Worm (Caenorhabditis elegans) whole organism, midembryonic: ENCODE measurements around the gene znf-474.

Source experiments
- T22C8.4 ChIP-seq: fragments of 200-800 bp; sonication (Bioruptor generic); IDR thresholded peaks from 2 replicates; pipeline ENCODE4 v1.3.6; 2022; ENCODE audit warnings: missing genetic modification characterization, missing compliant biosample characterization
- cog-1 ChIP-seq: sonication (generic microtip); optimal IDR thresholded peaks from 2 replicates; lab custom pipeline; 2016; ENCODE audit warnings: missing genetic modification characterization, missing compliant biosample characterization
- klf-2 ChIP-seq: fragments of 200-800 bp; sonication (Bioruptor generic); conservative IDR thresholded peaks from 2 replicates; pipeline ENCODE4 v1.3.6; 2022; ENCODE audit warnings: missing genetic modification reagents, missing genetic modification characterization, missing compliant biosample characterization
- med-1 ChIP-seq: sonication (generic microtip); optimal IDR thresholded peaks from 2 replicates; lab custom pipeline; 2017; ENCODE audit warnings: missing genetic modification characterization, mild to moderate bottlenecking, missing compliant biosample characterization, antibody characterized with exemption, missing genetic modification reagents; ENCODE audit not compliant: insufficient read depth
- ref-1 ChIP-seq: fragments of 200-800 bp; sonication (Bioruptor generic); conservative IDR thresholded peaks from 2 replicates; pipeline ENCODE4 v1.3.6; 2022; ENCODE audit warnings: missing genetic modification reagents, missing genetic modification characterization, missing compliant biosample characterization
- tab-1 ChIP-seq: fragments of 200-800 bp; sonication (Bioruptor generic); IDR thresholded peaks from 2 replicates; pipeline ENCODE4 v1.3.6; 2022; ENCODE audit warnings: missing genetic modification characterization, missing compliant biosample characterization
- ztf-23 ChIP-seq: fragments of 200-800 bp; sonication (Bioruptor generic); IDR thresholded peaks from 2 replicates; pipeline ENCODE4 v1.3.6; 2022; ENCODE audit warnings: missing genetic modification reagents, missing genetic modification characterization, missing compliant biosample characterization
- ztf-29 ChIP-seq: fragments of 200-800 bp; sonication (Bioruptor generic); IDR thresholded peaks from 2 replicates; pipeline ENCODE4 v1.3.6; 2022; ENCODE audit warnings: missing genetic modification reagents, missing genetic modification characterization, missing compliant biosample characterization

DNA sequence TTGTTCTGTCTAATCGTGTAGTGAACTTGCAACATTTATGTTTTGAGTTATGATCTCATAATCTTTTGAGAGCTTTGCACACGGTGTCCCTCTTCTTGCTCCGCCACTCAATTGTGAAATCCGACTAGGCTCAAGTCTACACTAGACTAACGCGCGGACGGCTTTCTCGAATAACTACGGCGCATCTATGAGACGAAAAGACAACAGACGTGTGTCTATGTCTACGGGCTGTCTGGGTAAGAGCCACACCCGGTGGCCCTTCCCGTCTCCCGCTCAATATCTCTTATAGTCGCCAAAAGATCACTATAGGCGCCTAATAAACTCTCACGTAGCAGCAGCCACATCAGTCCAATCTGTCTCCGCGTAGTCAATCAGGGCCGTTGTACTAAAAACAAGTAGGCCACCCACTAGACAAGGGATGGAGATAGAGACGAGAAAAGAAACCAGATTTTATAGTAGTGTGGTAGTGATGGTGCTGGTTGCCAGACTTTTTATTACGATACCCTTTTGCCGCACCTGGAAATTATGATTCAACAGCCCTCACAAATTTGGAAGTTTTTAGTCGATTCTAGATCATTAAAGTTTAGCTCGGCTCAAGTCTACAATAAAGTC lies 26.0 kb downstream of the znf-474 start:
- TF ChIP-seq T22C8.4 (no peak), ref-1 (GFP tag; lab: Robert Waterston, UW) (no peak), ztf-29 (no peak), cog-1 (no peak), ztf-23 (GFP tag; lab: Robert Waterston, UW) (no peak), med-1 (GFP tag; lab: Kevin White, UChicago) (no peak), tab-1 (GFP tag; lab: Robert Waterston, UW) (no peak), klf-2 (GFP tag; lab: Robert Waterston, UW) (no peak)
